Worm (Caenorhabditis elegans) whole organism, early embryonic: ENCODE measurements around the gene nlp-11.

Source experiments
- B0310.2 ChIP-seq: sonication (generic microtip); optimal IDR thresholded peaks from 2 replicates; lab custom pipeline; 2016; ENCODE audit warnings: mild to moderate bottlenecking, missing genetic modification characterization, missing compliant biosample characterization
- F13C5.2 ChIP-seq: sonication (generic microtip); optimal IDR thresholded peaks from 2 replicates; lab custom pipeline; 2017; ENCODE audit warnings: mild to moderate bottlenecking, missing genetic modification characterization, inconsistent platforms, missing compliant biosample characterization
- aly-1 ChIP-seq: sonication (generic microtip); optimal IDR thresholded peaks from 2 replicates; lab custom pipeline; 2016; ENCODE audit warnings: missing genetic modification characterization, missing compliant biosample characterization
- ama-1 ChIP-seq: fragments of 150-350 bp; optimal IDR thresholded peaks from 2 replicates; lab custom pipeline; 2014
- ceh-13 ChIP-seq: fragments of 200-800 bp; sonication (Bioruptor generic); optimal IDR thresholded peaks from 2 replicates; lab custom pipeline; 2018; ENCODE audit warnings: mild to moderate bottlenecking, missing genetic modification characterization, missing compliant biosample characterization
- ceh-36 ChIP-seq: sonication (generic microtip); optimal IDR thresholded peaks from 2 replicates; lab custom pipeline; 2016; ENCODE audit warnings: missing genetic modification characterization, inconsistent platforms, missing compliant biosample characterization
- ets-7 ChIP-seq: sonication (generic microtip); optimal IDR thresholded peaks from 2 replicates; lab custom pipeline; 2016; ENCODE audit warnings: missing genotype, missing genetic modification characterization, missing compliant biosample characterization
- flt-1 ChIP-seq: fragments of 200-800 bp; sonication (Bioruptor generic); IDR thresholded peaks from 2 replicates; pipeline ENCODE4 v1.3.6; 2022; ENCODE audit warnings: missing genetic modification characterization, missing compliant biosample characterization
- hmbx-1 ChIP-seq: sonication (generic microtip); optimal IDR thresholded peaks from 2 replicates; lab custom pipeline; 2016; ENCODE audit warnings: mild to moderate bottlenecking, missing genetic modification characterization, missing compliant biosample characterization
- hmg-4 ChIP-seq: fragments of 200-800 bp; sonication (Bioruptor generic); optimal IDR thresholded peaks from 2 replicates; lab custom pipeline; 2018; ENCODE audit warnings: mild to moderate bottlenecking, missing genetic modification characterization, missing compliant biosample characterization
- hnd-1 ChIP-seq: sonication (generic microtip); optimal IDR thresholded peaks from 2 replicates; lab custom pipeline; 2016; ENCODE audit warnings: missing genetic modification characterization, missing compliant biosample characterization
- pes-1 ChIP-seq: fragments of 200-800 bp; sonication (Bioruptor generic); IDR thresholded peaks from 2 replicates; pipeline ENCODE4 v1.3.6; 2022; ENCODE audit warnings: missing genetic modification reagents, missing genetic modification characterization, missing compliant biosample characterization
- scrt-1 ChIP-seq: fragments of 200-800 bp; sonication (Bioruptor generic); IDR thresholded peaks from 2 replicates; pipeline ENCODE4 v1.3.6; 2022; ENCODE audit warnings: missing genetic modification characterization, missing compliant biosample characterization
- sea-1 ChIP-seq: fragments of 200-800 bp; sonication (Bioruptor generic); conservative IDR thresholded peaks from 2 replicates; pipeline ENCODE4 v1.3.6; 2022; ENCODE audit warnings: missing genetic modification characterization, missing compliant biosample characterization
- tbx-11 ChIP-seq: fragments of 200-800 bp; sonication (Bioruptor generic); IDR thresholded peaks from 2 replicates; pipeline ENCODE4 v1.3.6; 2022; ENCODE audit warnings: missing genetic modification characterization, missing compliant biosample characterization
- tbx-37 ChIP-seq: fragments of 200-800 bp; sonication (Bioruptor generic); conservative IDR thresholded peaks from 2 replicates; pipeline ENCODE4 v1.3.6; 2022; ENCODE audit warnings: missing genetic modification reagents, missing genetic modification characterization, missing compliant biosample characterization
- tra-4 ChIP-seq: sonication (generic microtip); optimal IDR thresholded peaks from 2 replicates; lab custom pipeline; 2017; ENCODE audit warnings: missing genetic modification characterization, missing compliant biosample characterization

nlp-11 gene

ce11 chrII:9703601-9704000 lies 11.9 kb upstream of the nlp-11 start, which contains the start of gene mop-25.2:
Gene mop-25.2, minus strand, starts transcription at chrII:9703701.
- TF ChIP-seq tra-4, result no peak
- no peak for TF ChIP-seq sea-1
- TF ChIP-seq ceh-13 (GFP tag; lab: Kevin White, UChicago), result no peak
- TF ChIP-seq scrt-1, result no peak
- TF ChIP-seq ets-7 (tag; lab: Kevin White, UChicago), result no peak
- TF ChIP-seq flt-1, result no peak
- no peak for TF ChIP-seq aly-1 (tag; lab: Kevin White, UChicago)
- TF ChIP-seq hmg-4, result no peak
- no peak for TF ChIP-seq tbx-37 (GFP tag; lab: Robert Waterston, UW)
- TF ChIP-seq ama-1 (lab: Kevin White, UChicago), result no peak
- TF ChIP-seq ceh-36, result no peak
- no peak for TF ChIP-seq B0310.2 (tag; lab: Kevin White, UChicago)
- no peak for TF ChIP-seq pes-1 (GFP tag; lab: Robert Waterston, UW)
- no peak for TF ChIP-seq hmbx-1 (tag; lab: Kevin White, UChicago)
- TF ChIP-seq F13C5.2 (tag; lab: Kevin White, UChicago), result no peak
- TF ChIP-seq hnd-1 (tag; lab: Kevin White, UChicago), result no peak

ce11 chrII:9700363-9700762 lies 8.6 kb upstream of the nlp-11 start, which contains the start of the genes Y53C12A.8 and Y53C12A.7:
Gene Y53C12A.8, minus strand, starts transcription at chrII:9700463.
Gene Y53C12A.7, plus strand, starts transcription at chrII:9700543.
- TF ChIP-seq ceh-36, result no peak
- TF ChIP-seq pes-1 (GFP tag; lab: Robert Waterston, UW), result no peak
- TF ChIP-seq tbx-11, result no peak
- no peak for TF ChIP-seq sea-1
- no peak for TF ChIP-seq tbx-37 (GFP tag; lab: Robert Waterston, UW)
- no peak for TF ChIP-seq ceh-13 (GFP tag; lab: Kevin White, UChicago)
- TF ChIP-seq hmg-4, result no peak
- no peak for TF ChIP-seq B0310.2 (tag; lab: Kevin White, UChicago)
- no peak for TF ChIP-seq flt-1
- TF ChIP-seq ama-1 (lab: Kevin White, UChicago), result no peak
- no peak for TF ChIP-seq hnd-1 (tag; lab: Kevin White, UChicago)

- TF ChIP-seq hnd-1 (tag; lab: Kevin White, UChicago) (no peak), ceh-36 (no peak), pes-1 (GFP tag; lab: Robert Waterston, UW) (no peak), hmbx-1 (tag; lab: Kevin White, UChicago) (no peak), B0310.2 (tag; lab: Kevin White, UChicago) (no peak), ets-7 (tag; lab: Kevin White, UChicago) (no peak), hmg-4 (no peak), F13C5.2 (tag; lab: Kevin White, UChicago) (no peak), ama-1 (lab: Kevin White, UChicago) (no peak), tbx-11 (no peak), sea-1 (no peak), tbx-37 (GFP tag; lab: Robert Waterston, UW) (no peak), scrt-1 (no peak)
Observed at ce11 chrII:9695942-9696341, 4.2 kb upstream of the nlp-11 start.

- TF ChIP-seq tbx-37 (GFP tag; lab: Robert Waterston, UW), result no peak
- no peak for TF ChIP-seq pes-1 (GFP tag; lab: Robert Waterston, UW)
- no peak for TF ChIP-seq ama-1 (lab: Kevin White, UChicago)
- TF ChIP-seq tra-4, result no peak
- TF ChIP-seq F13C5.2 (tag; lab: Kevin White, UChicago), result no peak
- no peak for TF ChIP-seq ets-7 (tag; lab: Kevin White, UChicago)
- no peak for TF ChIP-seq aly-1 (tag; lab: Kevin White, UChicago)
- TF ChIP-seq ceh-13 (GFP tag; lab: Kevin White, UChicago), result no peak
- no peak for TF ChIP-seq B0310.2 (tag; lab: Kevin White, UChicago)
- no peak for TF ChIP-seq ceh-36
- TF ChIP-seq hmg-4, result no peak
- TF ChIP-seq hnd-1 (tag; lab: Kevin White, UChicago), result no peak
- TF ChIP-seq flt-1, result no peak
- no peak for TF ChIP-seq sea-1
- no peak for TF ChIP-seq hmbx-1 (tag; lab: Kevin White, UChicago)
- TF ChIP-seq scrt-1, result no peak
- TF ChIP-seq tbx-11, result no peak
Observed at ce11 chrII:9690067-9690632, 1.6 kb downstream of the nlp-11 start.

ce11 chrII:9686663-9687193 lies 5.0 kb downstream of the nlp-11 start, which contains the start of gene ZK1320.9:
Gene ZK1320.9, minus strand, starts transcription at chrII:9686713.
- TF ChIP-seq ets-7 (tag; lab: Kevin White, UChicago) (no peak), F13C5.2 (tag; lab: Kevin White, UChicago) (no peak), scrt-1 (no peak), tra-4 (no peak), ceh-36 (no peak), ceh-13 (GFP tag; lab: Kevin White, UChicago) (no peak), tbx-37 (GFP tag; lab: Robert Waterston, UW) (no peak), pes-1 (GFP tag; lab: Robert Waterston, UW) (no peak), flt-1 (no peak), hnd-1 (tag; lab: Kevin White, UChicago) (no peak), hmbx-1 (tag; lab: Kevin White, UChicago) (no peak), hmg-4 (no peak), sea-1 (no peak), B0310.2 (tag; lab: Kevin White, UChicago) (no peak)

- no peak for TF ChIP-seq scrt-1
- no peak for TF ChIP-seq hmbx-1 (tag; lab: Kevin White, UChicago)
- no peak for TF ChIP-seq hnd-1 (tag; lab: Kevin White, UChicago)
- no peak for TF ChIP-seq hmg-4
- TF ChIP-seq tbx-37 (GFP tag; lab: Robert Waterston, UW), result no peak
- no peak for TF ChIP-seq ceh-13 (GFP tag; lab: Kevin White, UChicago)
- TF ChIP-seq tbx-11, result no peak
- no peak for TF ChIP-seq sea-1
- TF ChIP-seq F13C5.2 (tag; lab: Kevin White, UChicago), result no peak
- TF ChIP-seq aly-1 (tag; lab: Kevin White, UChicago), result no peak
- TF ChIP-seq pes-1 (GFP tag; lab: Robert Waterston, UW), result no peak
Observed at ce11 chrII:9684175-9684574, 7.6 kb downstream of the nlp-11 start.

ce11 chrII:9682044-9682443 lies 9.7 kb downstream of the nlp-11 start:
- no peak for TF ChIP-seq ama-1 (lab: Kevin White, UChicago)
- no peak for TF ChIP-seq pes-1 (GFP tag; lab: Robert Waterston, UW)
- no peak for TF ChIP-seq B0310.2 (tag; lab: Kevin White, UChicago)
- TF ChIP-seq tra-4, result no peak
- TF ChIP-seq ceh-13 (GFP tag; lab: Kevin White, UChicago), result no peak
- TF ChIP-seq aly-1 (tag; lab: Kevin White, UChicago), result no peak
- no peak for TF ChIP-seq sea-1
- TF ChIP-seq flt-1, result no peak
- TF ChIP-seq hnd-1 (tag; lab: Kevin White, UChicago), result no peak
- TF ChIP-seq tbx-11, result no peak
- no peak for TF ChIP-seq ets-7 (tag; lab: Kevin White, UChicago)
